Worm (Caenorhabditis elegans) whole organism, L2 larva: ENCODE measurements around the gene F40C5.2.

ENCODE experiments used
- Y55F3AM.14 ChIP-seq: fragments of 200-800 bp; sonication (Bioruptor generic); optimal IDR thresholded peaks from 2 replicates; lab custom pipeline; 2018; ENCODE audit warnings: mild to moderate bottlenecking, missing genetic modification characterization, missing compliant biosample characterization
- ZK546.5 ChIP-seq: sonication (generic microtip); optimal IDR thresholded peaks from 2 replicates; lab custom pipeline; 2017; ENCODE audit warnings: missing biosample characterization, missing genetic modification characterization
- ama-1 ChIP-seq: fragments of 150-350 bp; optimal IDR thresholded peaks from 2 replicates; lab custom pipeline; 2018; ENCODE audit warnings: inconsistent platforms
- blmp-1 ChIP-seq: sonication (generic microtip); optimal IDR thresholded peaks from 2 replicates; lab custom pipeline; 2017; ENCODE audit warnings: missing genetic modification characterization, mild to moderate bottlenecking, missing compliant biosample characterization, antibody characterized with exemption, moderate library complexity; ENCODE audit not compliant: insufficient read depth
- ceh-16 ChIP-seq: fragments of 150-350 bp; optimal IDR thresholded peaks from 2 replicates; lab custom pipeline; 2014; ENCODE audit warnings: missing biosample characterization, missing genetic modification characterization
- ceh-82 ChIP-seq: fragments of 150-350 bp; optimal IDR thresholded peaks from 2 replicates; lab custom pipeline; 2014; ENCODE audit warnings: missing biosample characterization, missing genetic modification characterization
- crh-2 ChIP-seq: sonication (generic microtip); optimal IDR thresholded peaks from 2 replicates; lab custom pipeline; 2017; ENCODE audit warnings: missing biosample characterization, missing genetic modification characterization
- dmd-4 ChIP-seq: sonication (generic microtip); optimal IDR thresholded peaks from 2 replicates; lab custom pipeline; 2017; ENCODE audit warnings: missing biosample characterization, missing genetic modification characterization
- egl-27 ChIP-seq: sonication (generic microtip); optimal IDR thresholded peaks from 3 replicates; lab custom pipeline; 2017; ENCODE audit warnings: missing biosample characterization, missing genetic modification reagents, missing genetic modification characterization
- elt-1 ChIP-seq: fragments of 150-350 bp; optimal IDR thresholded peaks from 2 replicates; lab custom pipeline; 2014; ENCODE audit warnings: missing biosample characterization, missing genetic modification characterization
- fos-1 ChIP-seq: fragments of 150-350 bp; optimal IDR thresholded peaks from 2 replicates; lab custom pipeline; 2014; ENCODE audit warnings: missing biosample characterization, missing genetic modification characterization
- gmeb-1 ChIP-seq: fragments of 150-350 bp; optimal IDR thresholded peaks from 2 replicates; lab custom pipeline; 2014; ENCODE audit warnings: missing biosample characterization, missing genetic modification characterization
- lin-11 ChIP-seq: fragments of 150-350 bp; sonication (generic microtip); optimal IDR thresholded peaks from 2 replicates; lab custom pipeline; 2014; ENCODE audit warnings: missing biosample characterization, missing genetic modification characterization, inconsistent platforms, mixed read lengths
- lin-13 ChIP-seq: fragments of 150-350 bp; optimal IDR thresholded peaks from 2 replicates; lab custom pipeline; 2014; ENCODE audit warnings: missing biosample characterization, missing genetic modification reagents, missing genetic modification characterization
- lsy-2 ChIP-seq, 2 experiments: fragments of 150-350 bp in 1 of 2; sonication (generic microtip) in 1 of 2; optimal IDR thresholded peaks; 2 replicates each; lab custom pipeline; 2014 to 2017; ENCODE audit warnings: missing biosample characterization in 2 of 2, missing genetic modification characterization in 2 of 2
- mab-5 ChIP-seq: fragments of 150-350 bp; optimal IDR thresholded peaks from 2 replicates; lab custom pipeline; 2014; ENCODE audit warnings: missing biosample characterization, missing genetic modification characterization
- mbf-1 ChIP-seq: sonication (generic microtip); optimal IDR thresholded peaks from 2 replicates; lab custom pipeline; 2017; ENCODE audit warnings: missing biosample characterization, missing genetic modification characterization
- nhr-10 ChIP-seq: sonication (generic microtip); optimal IDR thresholded peaks from 2 replicates; lab custom pipeline; 2017; ENCODE audit warnings: missing biosample characterization, missing genetic modification characterization
- nhr-11 ChIP-seq: fragments of 150-350 bp; optimal IDR thresholded peaks from 2 replicates; lab custom pipeline; 2014; ENCODE audit warnings: missing biosample characterization, missing genetic modification characterization
- nhr-21 ChIP-seq: fragments of 150-350 bp; optimal IDR thresholded peaks from 2 replicates; lab custom pipeline; 2014; ENCODE audit warnings: missing biosample characterization, missing genetic modification characterization
- nhr-23 ChIP-seq: fragments of 150-350 bp; optimal IDR thresholded peaks from 2 replicates; lab custom pipeline; 2014; ENCODE audit warnings: missing biosample characterization, missing genetic modification reagents, missing genetic modification characterization
- nhr-237 ChIP-seq: fragments of 150-350 bp; optimal IDR thresholded peaks from 2 replicates; lab custom pipeline; 2014; ENCODE audit warnings: missing biosample characterization, missing genetic modification characterization
- nhr-77 ChIP-seq: fragments of 150-350 bp; optimal IDR thresholded peaks from 2 replicates; lab custom pipeline; 2014; ENCODE audit warnings: missing biosample characterization, missing genetic modification characterization
- peb-1 ChIP-seq: fragments of 150-350 bp; optimal IDR thresholded peaks from 2 replicates; lab custom pipeline; 2014; ENCODE audit warnings: missing biosample characterization, missing genetic modification characterization
- sem-4 ChIP-seq: fragments of 150-350 bp; optimal IDR thresholded peaks from 2 replicates; lab custom pipeline; 2014; ENCODE audit warnings: missing biosample characterization, missing genetic modification reagents, missing genetic modification characterization
- skn-1 ChIP-seq: sonication (generic microtip); optimal IDR thresholded peaks from 2 replicates; lab custom pipeline; 2017; ENCODE audit warnings: missing biosample characterization, missing genetic modification characterization
- sma-9 ChIP-seq, 2 experiments: fragments of 150-350 bp in 1 of 2; sonication (generic microtip) in 1 of 2; optimal IDR thresholded peaks; 2 replicates each; lab custom pipeline; 2014 to 2016; ENCODE audit warnings: missing genetic modification characterization in 2 of 2, mild to moderate bottlenecking in 1 of 2, missing biosample characterization in 1 of 2, missing compliant biosample characterization in 1 of 2, missing genetic modification reagents in 1 of 2, moderate library complexity in 1 of 2
- snpc-4 ChIP-seq: fragments of 150-350 bp; optimal IDR thresholded peaks from 2 replicates; lab custom pipeline; 2014; ENCODE audit warnings: missing biosample characterization, missing genetic modification characterization
- unc-55 ChIP-seq: fragments of 150-350 bp; sonication (generic microtip); optimal IDR thresholded peaks from 3 replicates; lab custom pipeline; 2014; ENCODE audit warnings: missing biosample characterization, missing genetic modification reagents, missing genetic modification characterization
- unc-62 ChIP-seq: fragments of 150-350 bp; optimal IDR thresholded peaks from 2 replicates; lab custom pipeline; 2014; ENCODE audit warnings: missing biosample characterization, missing genetic modification reagents, missing genetic modification characterization
- zag-1 ChIP-seq: fragments of 150-350 bp; optimal IDR thresholded peaks from 2 replicates; lab custom pipeline; 2014; ENCODE audit warnings: missing biosample characterization, missing genetic modification characterization
- ztf-1 ChIP-seq: fragments of 200-800 bp; sonication (Bioruptor generic); conservative IDR thresholded peaks from 2 replicates; pipeline ENCODE4 v1.3.6; 2022; ENCODE audit warnings: missing genetic modification characterization, missing compliant biosample characterization

The F40C5.2 gene

DNA sequence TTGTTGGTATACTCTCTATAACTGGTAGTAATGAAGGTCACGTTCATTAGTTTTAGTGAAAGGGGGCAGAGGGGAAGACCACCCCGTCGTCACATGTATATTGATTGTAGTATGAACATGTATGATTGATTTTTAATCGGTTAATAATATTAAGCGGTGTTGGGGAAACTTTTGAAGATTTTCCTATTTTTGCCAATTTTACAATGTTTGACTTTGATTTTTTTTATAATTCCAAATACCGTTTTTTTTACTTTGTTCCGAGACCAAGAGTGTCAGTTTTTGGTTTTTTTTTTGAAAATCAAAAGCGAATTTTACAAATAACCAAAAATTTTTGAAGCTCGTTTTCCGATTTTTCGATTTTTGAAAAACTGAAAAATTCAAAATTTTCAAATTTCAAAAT, 35.5 kb upstream of the F40C5.2 start, which contains the start of gene nhr-221:
TSS of gene nhr-221 (minus strand) at position 101 of the 400 bp plus-strand sequence.
- TF ChIP-seq ceh-16 (tag; lab: Kevin White, UChicago) (no peak), unc-55 (no peak), egl-27 (tag; lab: Kevin White, UChicago) (no peak), peb-1 (tag; lab: Kevin White, UChicago) (no peak), unc-62 (GFP tag; lab: Kevin White, UChicago) (no peak), nhr-21 (no peak), nhr-10 (no peak), Y55F3AM.14 (GFP tag; lab: Kevin White, UChicago) (no peak), dmd-4 (tag; lab: Kevin White, UChicago) (no peak), mbf-1 (tag; lab: Kevin White, UChicago) (no peak), lin-11 (tag; lab: Kevin White, UChicago) (no peak), nhr-11 (tag; lab: Kevin White, UChicago) (no peak), sma-9 (GFP tag; optimal IDR thresholded peaks at IDR 0.05; lab: Kevin White, UChicago) (no peak), sma-9 (tag; optimal IDR thresholded peaks at IDR 0.05; lab: Kevin White, UChicago) (no peak)

ce11 chrV:3538307-3538706, 32.5 kb upstream of the F40C5.2 start, which contains the start of gene nhr-93:
TSS of gene nhr-93 (minus strand) at chrV:3538407.
- TF ChIP-seq nhr-237 (tag; lab: Kevin White, UChicago) (no peak), ama-1 (no peak)

- TF ChIP-seq sem-4 (tag; lab: Kevin White, UChicago) (no peak), unc-55 (no peak), peb-1 (tag; lab: Kevin White, UChicago) (no peak), gmeb-1 (tag; lab: Kevin White, UChicago) (no peak), lin-13 (no peak), mab-5 (tag; lab: Kevin White, UChicago) (no peak), snpc-4 (tag; lab: Kevin White, UChicago) (no peak)
Measured at ce11 chrV:3541117-3541516, 29.7 kb upstream of the F40C5.2 start, which contains the start of gene srbc-67. TSS of gene srbc-67 (minus strand) at chrV:3541217.

- no peak for TF ChIP-seq mbf-1 (tag; lab: Kevin White, UChicago)
- no peak for TF ChIP-seq fos-1 (tag; lab: Kevin White, UChicago)
- TF ChIP-seq ztf-1 (GFP tag; lab: Robert Waterston, UW): no peak
- TF ChIP-seq sma-9 (GFP tag; optimal IDR thresholded peaks at IDR 0.05; lab: Kevin White, UChicago): no peak
- no peak for TF ChIP-seq sma-9 (tag; optimal IDR thresholded peaks at IDR 0.05; lab: Kevin White, UChicago)
- no peak for TF ChIP-seq blmp-1 (tag; lab: Kevin White, UChicago)
- TF ChIP-seq skn-1 (tag; lab: Kevin White, UChicago): no peak
- no peak for TF ChIP-seq nhr-77 (tag; lab: Kevin White, UChicago)
- TF ChIP-seq snpc-4 (tag; lab: Kevin White, UChicago): no peak
Measured at ce11 chrV:3543344-3543743, 27.5 kb upstream of the F40C5.2 start, which contains the start of gene nhr-222. TSS of gene nhr-222 (minus strand) at chrV:3543444.

DNA sequence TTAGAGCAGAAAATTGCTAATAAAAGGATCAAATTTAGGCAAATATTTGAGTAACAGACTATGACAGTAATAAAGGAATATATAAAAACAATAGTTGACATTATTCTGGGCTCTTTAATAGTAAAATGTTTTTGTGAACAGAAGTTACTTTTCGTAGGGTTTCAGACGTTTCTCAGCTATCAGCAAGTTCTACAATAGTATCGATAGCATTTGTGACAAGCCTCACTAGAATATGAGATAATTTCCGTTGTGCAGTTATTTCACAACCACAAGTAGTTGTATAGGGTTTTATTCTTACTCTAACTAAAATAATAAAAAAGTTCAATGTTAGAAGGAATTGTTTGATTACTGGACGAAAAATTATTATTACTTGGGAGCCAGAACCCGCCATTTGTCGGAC, 24.3 kb upstream of the F40C5.2 start, which contains the start of gene srbc-68:
TSS of gene srbc-68 (minus strand) at position 101 of the 400 bp plus-strand sequence.
- no peak for TF ChIP-seq gmeb-1 (tag; lab: Kevin White, UChicago)

ce11 chrV:3548798-3549197, 22.0 kb upstream of the F40C5.2 start, which contains the start of gene srw-130:
TSS of gene srw-130 (minus strand) at chrV:3548898.
- TF ChIP-seq skn-1 (tag; lab: Kevin White, UChicago) (no peak), unc-62 (GFP tag; lab: Kevin White, UChicago) (no peak), nhr-23 (tag; lab: Kevin White, UChicago) (no peak), crh-2 (tag; lab: Kevin White, UChicago) (no peak), ceh-82 (tag; lab: Kevin White, UChicago) (no peak), ama-1 (no peak), elt-1 (no peak), unc-55 (no peak), ZK546.5 (tag; lab: Kevin White, UChicago) (no peak), nhr-77 (tag; lab: Kevin White, UChicago) (no peak), nhr-11 (tag; lab: Kevin White, UChicago) (no peak), zag-1 (no peak), lin-13 (no peak), lsy-2 (tag; optimal IDR thresholded peaks at IDR 0.05; lab: Kevin White, UChicago) (no peak)
- TF ChIP-seq, all 48 proteins: peak for 0
